Fruit fly (Drosophila melanogaster) whole organism, embryonic: ENCODE results near the gene CG14221.
A peak's percentile ranks its signal among the peaks of the same experiment; 100 is the strongest.

Experiments used
- B-H1 ChIP-seq: fragments of 200-800 bp; sonication (Bioruptor generic); IDR thresholded peaks from 3 replicates; pipeline ENCODE4 v1.3.6; 2022; ENCODE audit warnings: missing biosample characterization, missing genetic modification characterization
- B-H2 ChIP-seq: fragments of 200-800 bp; sonication (Bioruptor generic); optimal IDR thresholded peaks from 2 replicates; lab custom pipeline; 2018; ENCODE audit warnings: missing biosample characterization, mild to moderate bottlenecking, missing genetic modification characterization
- C15 ChIP-seq: fragments of 200-800 bp; sonication (Bioruptor generic); IDR thresholded peaks from 3 replicates; pipeline ENCODE4 v1.3.6; 2022; ENCODE audit warnings: missing biosample characterization, missing genetic modification characterization
- CG11695 ChIP-seq: fragments of 200-800 bp; sonication (Bioruptor generic); IDR thresholded peaks from 3 replicates; pipeline ENCODE4 v1.3.6; 2022; ENCODE audit warnings: missing biosample characterization, missing genetic modification characterization
- CG13287 ChIP-seq: fragments of 200-800 bp; sonication (Bioruptor generic); IDR thresholded peaks from 2 replicates; pipeline ENCODE4 v1.3.6; 2022; ENCODE audit warnings: missing biosample characterization, missing genetic modification characterization; ENCODE audit not compliant: partially characterized antibody
- CG13624 ChIP-seq: fragments of 200-800 bp; sonication (Bioruptor generic); optimal IDR thresholded peaks from 2 replicates; lab custom pipeline; 2016; ENCODE audit warnings: missing biosample characterization, missing genetic modification characterization
- CG1602 ChIP-seq: fragments of 200-800 bp; sonication (Bioruptor generic); optimal IDR thresholded peaks from 3 replicates; lab custom pipeline; 2016; ENCODE audit warnings: missing biosample characterization, missing genetic modification characterization
- CG16813 ChIP-seq: fragments of 200-800 bp; sonication (Bioruptor generic); IDR thresholded peaks from 3 replicates; pipeline ENCODE4 v1.3.6; 2022; ENCODE audit warnings: missing biosample characterization, missing genetic modification characterization; ENCODE audit not compliant: partially characterized antibody
- CG16863 ChIP-seq: fragments of 200-800 bp; sonication (Bioruptor generic); optimal IDR thresholded peaks from 3 replicates; lab custom pipeline; 2016; ENCODE audit warnings: missing biosample characterization, missing genetic modification characterization
- CG17912 ChIP-seq: fragments of 200-800 bp; sonication (Bioruptor generic); optimal IDR thresholded peaks from 2 replicates; lab custom pipeline; 2018; ENCODE audit warnings: missing biosample characterization, mild to moderate bottlenecking, missing genetic modification characterization
- CG2712 ChIP-seq: fragments of 200-800 bp; optimal IDR thresholded peaks from 3 replicates; lab custom pipeline; 2019; ENCODE audit warnings: missing biosample characterization, mild to moderate bottlenecking, missing genetic modification characterization, moderate library complexity
- CG4404 ChIP-seq: fragments of 200-800 bp; sonication (Bioruptor generic); IDR thresholded peaks from 2 replicates; pipeline ENCODE4 v1.3.6; 2022; ENCODE audit warnings: missing biosample characterization, missing genetic modification characterization
- CG4730 ChIP-seq: fragments of 200-800 bp; sonication (Bioruptor generic); IDR thresholded peaks from 2 replicates; pipeline ENCODE4 v1.3.6; 2022; ENCODE audit warnings: missing biosample characterization, missing genetic modification characterization
- CG4820 ChIP-seq: fragments of 200-800 bp; sonication (Bioruptor generic); optimal IDR thresholded peaks from 3 replicates; lab custom pipeline; 2016; ENCODE audit warnings: missing biosample characterization, missing genetic modification characterization
- CG7271 ChIP-seq: fragments of 200-800 bp; sonication (Bioruptor generic); optimal IDR thresholded peaks from 2 replicates; lab custom pipeline; 2018; ENCODE audit warnings: missing biosample characterization, mild to moderate bottlenecking, missing genetic modification characterization, moderate library complexity
- CG9876 ChIP-seq: fragments of 200-800 bp; sonication (Bioruptor generic); optimal IDR thresholded peaks from 2 replicates; lab custom pipeline; 2016; ENCODE audit warnings: missing biosample characterization, missing genetic modification characterization
- D ChIP-seq, 2 experiments: fragments of 200-800 bp in 1 of 2; fragments of >200 bp in 1 of 2; sonication (Bioruptor generic) in 1 of 2; optimal IDR thresholded peaks; 2 replicates in 1 of 2; 3 replicates in 1 of 2; lab custom pipeline; 2017; ENCODE audit warnings: mild to moderate bottlenecking in 1 of 2, missing biosample characterization in 1 of 2, missing genetic modification characterization in 1 of 2, missing genetic modification reagents in 1 of 2
- Dbx ChIP-seq: fragments of 200-800 bp; sonication (Bioruptor generic); IDR thresholded peaks from 3 replicates; pipeline ENCODE4 v1.3.6; 2022; ENCODE audit warnings: missing biosample characterization, missing genetic modification characterization
- Fer1 ChIP-seq: fragments of 200-800 bp; sonication (Bioruptor generic); optimal IDR thresholded peaks from 2 replicates; lab custom pipeline; 2017; ENCODE audit warnings: missing biosample characterization, mild to moderate bottlenecking, missing genetic modification characterization
- H15 ChIP-seq: fragments of 200-800 bp; sonication (Bioruptor generic); IDR thresholded peaks from 3 replicates; pipeline ENCODE4 v1.3.6; 2022; ENCODE audit warnings: missing biosample characterization, missing genetic modification characterization
- HmgD ChIP-seq: fragments of 200-800 bp; sonication (Bioruptor generic); optimal IDR thresholded peaks from 3 replicates; lab custom pipeline; 2016; ENCODE audit warnings: missing biosample characterization, missing genetic modification characterization
- Hmx ChIP-seq: fragments of 200-800 bp; sonication (Bioruptor generic); optimal IDR thresholded peaks from 2 replicates; lab custom pipeline; 2016; ENCODE audit warnings: missing biosample characterization, missing genetic modification characterization
- Kr ChIP-seq: fragments of 200-800 bp; sonication (Bioruptor generic); optimal IDR thresholded peaks from 2 replicates; lab custom pipeline; 2017; ENCODE audit warnings: missing biosample characterization, mild to moderate bottlenecking, missing genetic modification characterization
- Mad ChIP-seq: fragments of 200-800 bp; sonication (Bioruptor generic); optimal IDR thresholded peaks from 2 replicates; lab custom pipeline; 2016; ENCODE audit warnings: missing biosample characterization, missing genetic modification characterization
- Meics ChIP-seq: fragments of 200-800 bp; sonication (Bioruptor generic); optimal IDR thresholded peaks from 2 replicates; lab custom pipeline; 2017; ENCODE audit warnings: missing biosample characterization, mild to moderate bottlenecking, missing genetic modification characterization
- Oli ChIP-seq: fragments of 200-800 bp; sonication (Bioruptor generic); optimal IDR thresholded peaks from 2 replicates; lab custom pipeline; 2018; ENCODE audit warnings: missing biosample characterization, mild to moderate bottlenecking, missing genetic modification characterization, moderate library complexity
- Pdp1 ChIP-seq, 2 experiments: fragments of 200-800 bp; sonication (Bioruptor generic); optimal IDR thresholded peaks; 3 replicates each; lab custom pipeline; 2016; ENCODE audit warnings: missing biosample characterization in 2 of 2, missing genetic modification characterization in 2 of 2, mild to moderate bottlenecking in 1 of 2, moderate library complexity in 1 of 2
- Side ChIP-seq: fragments of 200-800 bp; sonication (Bioruptor generic); optimal IDR thresholded peaks from 2 replicates; lab custom pipeline; 2016; ENCODE audit warnings: missing biosample characterization, missing genetic modification characterization
- abd-A ChIP-seq: fragments of 200-800 bp; sonication (Bioruptor generic); optimal IDR thresholded peaks from 3 replicates; lab custom pipeline; 2019; ENCODE audit warnings: missing biosample characterization, mild to moderate bottlenecking, missing genetic modification characterization, moderate library complexity
- amos ChIP-seq: fragments of 200-800 bp; sonication (Bioruptor generic); IDR thresholded peaks from 2 replicates; pipeline ENCODE4 v1.3.6; 2022; ENCODE audit warnings: missing biosample characterization, missing genetic modification characterization; ENCODE audit not compliant: partially characterized antibody
- ara ChIP-seq: fragments of 200-800 bp; sonication (Bioruptor generic); IDR thresholded peaks from 2 replicates; pipeline ENCODE4 v1.3.6; 2022; ENCODE audit warnings: missing biosample characterization, missing genetic modification characterization
- bsh ChIP-seq, 2 experiments: fragments of 200-800 bp; sonication (Bioruptor generic); optimal IDR thresholded peaks; 2 replicates each; lab custom pipeline; 2017 to 2018; ENCODE audit warnings: mild to moderate bottlenecking in 2 of 2, missing biosample characterization in 2 of 2, missing genetic modification characterization in 2 of 2, moderate library complexity in 1 of 2
- dimm ChIP-seq: fragments of 200-800 bp; sonication (Bioruptor generic); IDR thresholded peaks from 2 replicates; pipeline ENCODE4 v1.3.6; 2022; ENCODE audit warnings: missing biosample characterization, missing genetic modification characterization
- dmrt11E ChIP-seq: fragments of 200-800 bp; sonication (Bioruptor generic); optimal IDR thresholded peaks from 3 replicates; lab custom pipeline; 2018; ENCODE audit warnings: missing biosample characterization, mild to moderate bottlenecking, missing genetic modification characterization, moderate library complexity
- dpn ChIP-seq, 2 experiments: fragments of 200-800 bp; sonication (Bioruptor generic); optimal IDR thresholded peaks; 3 replicates each; lab custom pipeline; 2016; ENCODE audit warnings: missing biosample characterization in 2 of 2, missing genetic modification characterization in 2 of 2
- fu2 ChIP-seq: fragments of 200-800 bp; sonication (Bioruptor generic); optimal IDR thresholded peaks from 2 replicates; lab custom pipeline; 2016; ENCODE audit warnings: missing biosample characterization, missing genetic modification characterization
- ind ChIP-seq: fragments of 200-800 bp; sonication (Bioruptor generic); optimal IDR thresholded peaks from 3 replicates; lab custom pipeline; 2016; ENCODE audit warnings: missing biosample characterization, missing genetic modification characterization
- lbe ChIP-seq: fragments of 200-800 bp; sonication (Bioruptor generic); optimal IDR thresholded peaks from 2 replicates; lab custom pipeline; 2016; ENCODE audit warnings: missing biosample characterization, mild to moderate bottlenecking, missing genetic modification characterization
- otp ChIP-seq: fragments of 200-800 bp; sonication (Bioruptor generic); IDR thresholded peaks from 3 replicates; pipeline ENCODE4, ENCODE4 v1.3.6; 2022; ENCODE audit warnings: missing biosample characterization, missing genetic modification characterization
- pita ChIP-seq: fragments of 200-800 bp; sonication (Bioruptor generic); optimal IDR thresholded peaks from 2 replicates; lab custom pipeline; 2017; ENCODE audit warnings: missing biosample characterization, mild to moderate bottlenecking, missing genetic modification characterization
- psq ChIP-seq: fragments of 200-800 bp; sonication (Bioruptor generic); optimal IDR thresholded peaks from 2 replicates; lab custom pipeline; 2017; ENCODE audit warnings: missing biosample characterization, missing genetic modification characterization
- ro ChIP-seq: fragments of 200-800 bp; sonication (Bioruptor generic); IDR thresholded peaks from 2 replicates; pipeline ENCODE4 v1.3.6; 2022; ENCODE audit warnings: missing biosample characterization, missing genetic modification characterization
- salm ChIP-seq: fragments of 200-800 bp; sonication (Bioruptor generic); optimal IDR thresholded peaks from 2 replicates; lab custom pipeline; 2018; ENCODE audit warnings: missing biosample characterization, mild to moderate bottlenecking, missing genetic modification characterization
- seq ChIP-seq: fragments of 200-800 bp; sonication (Bioruptor generic); IDR thresholded peaks from 2 replicates; pipeline ENCODE4 v1.3.6; 2022; ENCODE audit warnings: missing biosample characterization, missing genetic modification characterization
- sug ChIP-seq: fragments of 200-800 bp; optimal IDR thresholded peaks from 2 replicates; lab custom pipeline; 2019; ENCODE audit warnings: missing biosample characterization, mild to moderate bottlenecking, missing genetic modification characterization, moderate library complexity
- vvl ChIP-seq: fragments of 200-800 bp; sonication (Bioruptor generic); IDR thresholded peaks from 2 replicates; pipeline ENCODE4 v1.3.6; 2022; ENCODE audit warnings: missing biosample characterization, missing genetic modification characterization
- wdn ChIP-seq: fragments of 200-800 bp; sonication (Bioruptor generic); IDR thresholded peaks from 2 replicates; pipeline ENCODE4 v1.3.6; 2022; ENCODE audit warnings: missing biosample characterization, missing genetic modification characterization
- zen ChIP-seq: fragments of 200-800 bp; sonication (Bioruptor generic); optimal IDR thresholded peaks from 3 replicates; lab custom pipeline; 2018; ENCODE audit warnings: missing biosample characterization, mild to moderate bottlenecking, missing genetic modification characterization, moderate library complexity
- zen2 ChIP-seq: fragments of 200-800 bp; sonication (Bioruptor generic); IDR thresholded peaks from 3 replicates; pipeline ENCODE4 v1.3.6; 2022; ENCODE audit warnings: missing biosample characterization, missing genetic modification characterization; ENCODE audit not compliant: partially characterized antibody
- zfh2 ChIP-seq: fragments of 200-800 bp; sonication (Bioruptor generic); optimal IDR thresholded peaks from 2 replicates; lab custom pipeline; 2016; ENCODE audit warnings: missing biosample characterization, missing genetic modification characterization

CG14221 gene

dm6 chrX:19666991-19667409 lies 46.0 kb upstream of the CG14221 start, which contains the start of gene Zw (continued):
- TF ChIP-seq B-H2 (GFP tag; lab: Kevin White, UChicago), result peak; percentile 48
- TF ChIP-seq psq, result no peak
- TF ChIP-seq CG4404 (GFP tag; lab: Robert Waterston, UW), result peak; percentile 50
- no peak for TF ChIP-seq pita
- TF ChIP-seq C15 (GFP tag; lab: Robert Waterston, UW), result no peak
- peak; percentile 70 for TF ChIP-seq CG16813 (GFP tag; lab: Robert Waterston, UW)
- peak; percentile 25 for TF ChIP-seq Meics (GFP tag; lab: Kevin White, UChicago)
- no peak for TF ChIP-seq CG17912 (GFP tag; lab: Kevin White, UChicago)
- TF ChIP-seq CG13624 (GFP tag; lab: Kevin White, UChicago), result peak; percentile 10
- TF ChIP-seq lbe (GFP tag; lab: Kevin White, UChicago), result peak; percentile 40
- TF ChIP-seq zfh2 (GFP tag; lab: Kevin White, UChicago), result peak; percentile 59
- 0 out of 2 replicates have a peak, but pooled peaks have one; percentile 28 for TF ChIP-seq wdn (GFP tag; lab: Robert Waterston, UW)
- TF ChIP-seq CG11695 (GFP tag; lab: Robert Waterston, UW), result no peak
- TF ChIP-seq HmgD (GFP tag; lab: Kevin White, UChicago), result no peak
- TF ChIP-seq ara (GFP tag; lab: Robert Waterston, UW), result peak; percentile 36; the same call in 1 of the 2 replicates
- peak in 1 of 2 experiments; percentile 34 for TF ChIP-seq bsh (GFP tag; optimal IDR thresholded peaks at IDR 0.05; lab: Kevin White, UChicago)
- TF ChIP-seq Mad (GFP tag; lab: Kevin White, UChicago), result no peak
- TF ChIP-seq D (optimal IDR thresholded peaks at IDR 0.05; lab: Kevin White, UChicago), result no peak
- TF ChIP-seq D (GFP tag; optimal IDR thresholded peaks at IDR 0.05; lab: Kevin White, UChicago), result no peak
- 0 out of 3 replicates have a peak, but pooled peaks have one; percentile 40 for TF ChIP-seq otp (GFP tag; lab: Robert Waterston, UW)
- peak; percentile 47 for TF ChIP-seq CG16863 (GFP tag; lab: Kevin White, UChicago)
- TF ChIP-seq Oli, result peak; percentile 33
- TF ChIP-seq salm (tag; lab: Kevin White, UChicago), result no peak
- no peak for TF ChIP-seq Fer1
- TF ChIP-seq amos, result peak; percentile 67
- no peak for TF ChIP-seq CG7271 (tag; lab: Kevin White, UChicago)
- TF ChIP-seq dmrt11E (tag; lab: Kevin White, UChicago), result peak; percentile 30
- peak; percentile 53 to 55 for TF ChIP-seq dpn (GFP tag; optimal IDR thresholded peaks at IDR 0.05; lab: Kevin White, UChicago)
- no peak for TF ChIP-seq Hmx
- no peak for TF ChIP-seq dimm (GFP tag; lab: Robert Waterston, UW)
- TF ChIP-seq zen2 (GFP tag; lab: Robert Waterston, UW), result no peak
- peak; percentile 25 for TF ChIP-seq CG1602
- peak; percentile 84 for TF ChIP-seq vvl (GFP tag; lab: Robert Waterston, UW)
- TF ChIP-seq CG4820 (GFP tag; lab: Kevin White, UChicago), result peak; percentile 31
- TF ChIP-seq Kr (GFP tag; lab: Kevin White, UChicago), result no peak
- TF ChIP-seq Side (GFP tag; lab: Kevin White, UChicago), result peak; percentile 24
- TF ChIP-seq B-H1 (GFP tag; lab: Robert Waterston, UW), result peak; percentile 29; the same call in 1 of the 3 replicates
- peak; percentile 20 for TF ChIP-seq zen (tag; lab: Kevin White, UChicago)
- peak; percentile 53; the same call in 1 of the 3 replicates for TF ChIP-seq H15 (GFP tag; lab: Robert Waterston, UW)
- peak; percentile 64 for TF ChIP-seq ind (GFP tag; lab: Kevin White, UChicago)
- no peak for TF ChIP-seq abd-A (tag; lab: Kevin White, UChicago)
- no peak for TF ChIP-seq CG9876 (GFP tag; lab: Kevin White, UChicago)
- peak; percentile 42; the same call in 1 of the 2 replicates for TF ChIP-seq CG4730 (GFP tag; lab: Robert Waterston, UW)
- peak; percentile 52 for TF ChIP-seq CG2712 (tag; lab: Kevin White, UChicago)
- peak; percentile 33; the same call in 1 of the 2 replicates for TF ChIP-seq seq (GFP tag; lab: Robert Waterston, UW)
- peak; percentile 27; the same call in 1 of the 2 replicates for TF ChIP-seq CG13287 (GFP tag; lab: Robert Waterston, UW)
- TF ChIP-seq Pdp1 (GFP tag; optimal IDR thresholded peaks at IDR 0.05; lab: Kevin White, UChicago), result peak; percentile 38 to 43
- TF ChIP-seq ro (GFP tag; lab: Robert Waterston, UW), result no peak
- peak; percentile 62 for TF ChIP-seq sug (tag; lab: Kevin White, UChicago)
- peak; percentile 30 for TF ChIP-seq fu2
- TF ChIP-seq Dbx (GFP tag; lab: Robert Waterston, UW), result peak; percentile 58; the same call in 2 of the 3 replicates
